Worm (Caenorhabditis elegans) whole organism, L1 larva: ENCODE measurements around the gene F48G7.12.

Experiments used
- ama-1 ChIP-seq: fragments of 150-350 bp; optimal IDR thresholded peaks from 2 replicates; lab custom pipeline; 2014
- ces-1 ChIP-seq: fragments of 150-350 bp; optimal IDR thresholded peaks from 2 replicates; lab custom pipeline; 2014; ENCODE audit warnings: missing biosample characterization, missing genetic modification reagents, missing genetic modification characterization
- egl-27 ChIP-seq, 2 experiments: fragments of 150-350 bp in 1 of 2; sonication (generic microtip); optimal IDR thresholded peaks; 3 replicates each; lab custom pipeline; 2017 to 2018; ENCODE audit warnings: missing biosample characterization in 2 of 2, missing genetic modification characterization in 2 of 2, missing genetic modification reagents in 2 of 2
- unc-130 ChIP-seq: fragments of 150-350 bp; optimal IDR thresholded peaks from 2 replicates; lab custom pipeline; 2017; ENCODE audit warnings: missing biosample characterization, missing genetic modification characterization, inconsistent platforms
- unc-62 ChIP-seq: fragments of 150-350 bp; optimal IDR thresholded peaks from 2 replicates; lab custom pipeline; 2014; ENCODE audit warnings: missing biosample characterization, missing genetic modification reagents, missing genetic modification characterization
- ztf-4 ChIP-seq: fragments of 150-350 bp; optimal IDR thresholded peaks from 2 replicates; lab custom pipeline; 2014; ENCODE audit warnings: missing biosample characterization, missing genetic modification characterization

DNA sequence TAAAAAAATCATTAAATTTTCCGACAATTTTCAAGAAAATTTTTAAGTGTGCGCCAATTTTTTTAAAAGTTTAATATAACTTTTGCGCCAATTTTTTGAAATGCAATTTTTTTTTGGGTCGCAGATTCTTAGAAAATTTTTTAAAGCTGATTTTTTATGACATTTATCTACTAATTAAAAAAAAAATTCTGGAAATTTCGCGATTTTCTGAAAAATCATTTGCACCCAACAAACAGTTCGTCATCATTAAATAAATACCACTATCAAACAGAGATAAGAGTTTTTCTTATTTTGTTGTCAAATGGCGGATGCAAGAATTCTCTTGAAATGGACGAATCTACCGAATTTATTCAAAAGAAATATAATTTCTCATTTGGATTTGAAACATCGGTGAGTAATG is 30.8 kb downstream of the F48G7.12 start, which contains the start of gene F48G7.13:
- TF ChIP-seq egl-27 (tag; optimal IDR thresholded peaks at IDR 0.05; lab: Kevin White, UChicago) (no peak), ama-1 (lab: Kevin White, UChicago) (no peak), unc-62 (GFP tag; lab: Kevin White, UChicago) (no peak), unc-130 (tag; lab: Kevin White, UChicago) (no peak), ces-1 (GFP tag; lab: Kevin White, UChicago) (no peak), ztf-4 (tag; lab: Kevin White, UChicago) (no peak)
